Fruit fly (Drosophila melanogaster): ENCODE measurements around the gene nmo.

nmo gene

DNA sequence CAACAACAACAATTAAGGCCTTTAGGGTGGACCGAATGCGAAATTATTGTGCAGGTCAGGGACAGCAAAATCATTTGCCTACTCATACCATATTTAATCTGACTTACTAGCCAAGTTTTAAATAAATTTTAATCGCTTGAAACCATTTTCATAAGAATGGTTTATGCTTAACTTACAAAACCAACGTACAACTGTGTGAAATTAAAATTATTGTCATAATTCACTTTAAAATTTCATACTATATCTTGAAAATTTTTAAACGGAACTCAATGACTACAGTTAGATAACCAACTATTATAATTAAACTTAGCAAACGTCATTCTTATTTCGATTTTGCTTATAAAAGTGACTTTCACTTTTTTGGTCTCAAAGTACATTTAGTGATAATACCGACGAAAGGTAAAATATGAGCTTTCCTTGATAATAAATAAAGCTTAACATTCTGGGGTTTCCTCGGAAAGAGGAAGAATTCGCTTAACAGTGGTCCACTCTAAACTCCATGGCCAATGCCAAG is 78.0 kb downstream of the nmo start (continued):
- TF ChIP-seq Ets96B (tag; optimal IDR thresholded peaks at IDR 0.05) (peak; percentile 89), salr (GFP tag; optimal IDR thresholded peaks at IDR 0.05) (peak; percentile 73 to 99), CG8632 (GFP tag; optimal IDR thresholded peaks at IDR 0.05) (peak; percentile 84), Ets21C (GFP tag; optimal IDR thresholded peaks at IDR 0.05) (peak; percentile 69), Gug (GFP tag; IDR thresholded peaks at IDR 0.05) (peak; percentile 57), OdsH (GFP tag; optimal IDR thresholded peaks at IDR 0.05) (peak; percentile 86), CG1621 (tag; optimal IDR thresholded peaks at IDR 0.05) (peak; percentile 76), CG6276 (GFP tag; optimal IDR thresholded peaks at IDR 0.05) (peak; percentile 93), net (GFP tag; optimal IDR thresholded peaks at IDR 0.05) (peak; percentile 95), CG8119 (GFP tag; IDR thresholded peaks at IDR 0.05) (peak; percentile 90), pdm3 (GFP tag; optimal IDR thresholded peaks at IDR 0.05) (peak; percentile 87), CG31627 (GFP tag; optimal IDR thresholded peaks at IDR 0.05) (peak; percentile 71), acj6 (GFP tag; optimal IDR thresholded peaks at IDR 0.05) (peak; percentile 87), CG6792 (GFP tag; optimal IDR thresholded peaks at IDR 0.05) (peak; percentile 84), eg (GFP tag; IDR thresholded peaks at IDR 0.05) (no peak; the same call in 1 of the 3 replicates), fd85E (GFP tag; optimal IDR thresholded peaks at IDR 0.05) (peak; percentile 17), Met (GFP tag; optimal IDR thresholded peaks at IDR 0.05) (peak; percentile 87), CG6163 (GFP tag; IDR thresholded peaks at IDR 0.05) (no peak; the same call in 1 of the 3 replicates)

DNA sequence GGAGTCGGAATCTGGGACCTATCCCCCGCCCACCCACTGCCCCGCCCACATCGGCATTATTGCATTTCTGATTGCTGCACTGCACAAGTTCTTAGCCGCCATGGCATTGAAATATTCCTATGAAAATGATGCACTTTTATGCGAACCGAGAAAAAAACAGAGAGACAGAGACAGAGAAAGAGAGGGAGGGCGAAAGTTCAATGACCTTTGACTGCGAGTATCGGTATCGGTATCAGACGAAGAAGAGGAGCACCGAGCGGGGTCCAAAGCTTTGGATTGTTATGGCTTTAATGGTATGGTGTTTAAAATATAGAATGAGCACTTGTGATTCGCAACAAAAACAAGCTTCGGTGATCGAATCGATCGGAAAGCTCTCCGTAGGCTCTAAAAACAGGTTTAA is 78.6 kb downstream of the nmo start:
- no peak for TF ChIP-seq fkh (GFP tag; optimal IDR thresholded peaks at IDR 0.05)
- no peak for TF ChIP-seq CG4318 (GFP tag; optimal IDR thresholded peaks at IDR 0.05)
- peak; percentile 69 for TF ChIP-seq svp (GFP tag)
- TF ChIP-seq Ets96B (tag; optimal IDR thresholded peaks at IDR 0.05) = no peak

- peak; percentile 1 for TF ChIP-seq topi (GFP tag; optimal IDR thresholded peaks at IDR 0.05)
- TF ChIP-seq cyc (GFP tag; optimal IDR thresholded peaks at IDR 0.05) = peak; percentile 1
- peak; percentile 32 for TF ChIP-seq Sox102F (GFP tag; optimal IDR thresholded peaks at IDR 0.05)
- TF ChIP-seq Met (GFP tag; optimal IDR thresholded peaks at IDR 0.05) = peak; percentile 45
- TF ChIP-seq esn (GFP tag; optimal IDR thresholded peaks at IDR 0.05) = peak; percentile 24
- TF ChIP-seq fd59A (GFP tag; optimal IDR thresholded peaks at IDR 0.05) = no peak
- no peak for TF ChIP-seq CG6276 (GFP tag; optimal IDR thresholded peaks at IDR 0.05)
- peak; percentile 2 for TF ChIP-seq achi (GFP tag; optimal IDR thresholded peaks at IDR 0.05)
- TF ChIP-seq CG3032 (tag; optimal IDR thresholded peaks at IDR 0.05) = peak; percentile 45
- TF ChIP-seq pdm3 (GFP tag; optimal IDR thresholded peaks at IDR 0.05) = peak; percentile 17
- peak; percentile 36 for TF ChIP-seq Smox (GFP tag; optimal IDR thresholded peaks at IDR 0.05)
- no peak for TF ChIP-seq Hr4 (GFP tag; optimal IDR thresholded peaks at IDR 0.05)
- TF ChIP-seq spab (GFP tag; optimal IDR thresholded peaks at IDR 0.05) = peak; percentile 10
- TF ChIP-seq vri (GFP tag; optimal IDR thresholded peaks at IDR 0.05) = no peak
- TF ChIP-seq CG3919 (GFP tag; optimal IDR thresholded peaks at IDR 0.05) = no peak
- peak; percentile 23 for TF ChIP-seq acj6 (GFP tag; optimal IDR thresholded peaks at IDR 0.05)
- peak; percentile 5 for TF ChIP-seq CG11762 (GFP tag; optimal IDR thresholded peaks at IDR 0.05; ENCODE audit: insufficient read depth)
- TF ChIP-seq CG31627 (GFP tag; optimal IDR thresholded peaks at IDR 0.05) = peak; percentile 20
Observed at dm6 chr3L:8057823-8058189, 79.0 kb downstream of the nmo start.

DNA sequence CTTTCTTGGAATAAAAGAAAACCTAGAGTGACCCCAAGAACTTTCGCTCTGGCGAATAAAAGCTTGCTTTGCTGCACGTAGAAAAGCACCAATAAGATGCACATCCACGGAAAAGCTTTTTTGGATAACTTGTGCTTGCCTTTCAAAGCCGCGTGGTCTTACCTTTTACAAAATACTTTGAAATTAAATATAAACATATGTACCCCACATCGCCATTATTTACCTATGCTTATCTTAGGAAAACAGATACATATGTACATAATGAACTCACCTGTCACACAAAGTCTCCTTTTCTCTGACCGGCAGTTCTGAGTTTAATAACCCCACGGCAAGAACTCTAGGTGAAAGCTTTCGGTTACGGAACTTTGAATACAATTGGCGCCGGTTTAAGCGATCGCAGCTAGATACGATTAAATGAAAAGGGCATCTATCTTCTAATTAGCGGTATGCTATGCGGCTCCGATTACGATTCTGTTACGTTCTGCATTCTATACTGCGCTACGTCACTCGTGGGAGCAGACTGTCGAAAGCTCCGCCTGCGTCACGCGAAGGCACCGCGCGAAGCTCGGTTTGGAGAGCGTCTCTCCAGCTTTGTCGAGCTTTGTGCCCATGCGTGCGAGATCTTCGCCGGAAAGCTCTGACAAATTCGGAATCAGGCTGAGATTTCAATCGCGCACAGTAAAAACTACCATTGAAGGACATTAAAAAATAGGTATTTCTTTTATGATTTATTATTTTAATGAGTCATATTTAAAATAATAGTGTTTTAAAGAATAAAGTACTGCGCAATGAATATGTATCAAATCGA is 79.5 kb downstream of the nmo start, which contains the start of gene bip1:
Gene bip1 (minus strand): TSS at position 524 of the 808 bp plus-strand sequence.
- TF ChIP-seq CG34406 (GFP tag; optimal IDR thresholded peaks at IDR 0.05) (peak; percentile 4), fkh (GFP tag; optimal IDR thresholded peaks at IDR 0.05) (peak; percentile 12), net (GFP tag; optimal IDR thresholded peaks at IDR 0.05) (no peak), acj6 (GFP tag; optimal IDR thresholded peaks at IDR 0.05) (peak; percentile 16), dsx (GFP tag; optimal IDR thresholded peaks at IDR 0.05; ENCODE audit: poor library complexity, severe bottlenecking) (peak; percentile 21), CG8119 (GFP tag; IDR thresholded peaks at IDR 0.05) (peak; percentile 30; the same call in 1 of the 3 replicates), CG6163 (GFP tag; IDR thresholded peaks at IDR 0.05) (0 out of 3 replicates have a peak, but pooled peaks have one; percentile 21), eg (GFP tag; IDR thresholded peaks at IDR 0.05) (0 out of 3 replicates have a peak, but pooled peaks have one; percentile 21), CG6854 (GFP tag; optimal IDR thresholded peaks at IDR 0.05) (no peak), CG11762 (GFP tag; optimal IDR thresholded peaks at IDR 0.05; ENCODE audit: insufficient read depth) (no peak), CG32006 (GFP tag; optimal IDR thresholded peaks at IDR 0.05) (no peak), CG6276 (GFP tag; optimal IDR thresholded peaks at IDR 0.05) (peak; percentile 44), CG16779 (tag; optimal IDR thresholded peaks at IDR 0.05) (no peak), Hr4 (GFP tag; optimal IDR thresholded peaks at IDR 0.05) (peak; percentile 17), Met (GFP tag; optimal IDR thresholded peaks at IDR 0.05) (peak; percentile 41), Smox (GFP tag; optimal IDR thresholded peaks at IDR 0.05) (peak; percentile 20), CG3919 (GFP tag; optimal IDR thresholded peaks at IDR 0.05) (peak; percentile 11), esn (GFP tag; optimal IDR thresholded peaks at IDR 0.05) (peak; percentile 41), CG3032 (tag; optimal IDR thresholded peaks at IDR 0.05) (peak; percentile 33), Lpt (GFP tag; optimal IDR thresholded peaks at IDR 0.05) (no peak), Eip78C (GFP tag) (peak; percentile 68), CG15336 (GFP tag; IDR thresholded peaks at IDR 0.05) (peak; percentile 70), cyc (GFP tag; optimal IDR thresholded peaks at IDR 0.05) (peak; percentile 0)

Measured in whole organism, prepupa.